Worm (Caenorhabditis elegans) whole organism, L1 larva: ENCODE data around the gene B0361.4.
A peak's percentile ranks its signal among the peaks of the same experiment; 100 is the strongest.

ENCODE experiments used
- C04F5.9 ChIP-seq: sonication (generic microtip); optimal IDR thresholded peaks from 2 replicates; lab custom pipeline; 2016; ENCODE audit warnings: missing genetic modification characterization, missing compliant biosample characterization
- C16A3.4 ChIP-seq: fragments of 150-350 bp; optimal IDR thresholded peaks from 2 replicates; lab custom pipeline; 2014; ENCODE audit warnings: missing biosample characterization, missing genetic modification characterization
- aha-1 ChIP-seq: fragments of 150-350 bp; optimal IDR thresholded peaks from 2 replicates; lab custom pipeline; 2014; ENCODE audit warnings: missing biosample characterization, missing genetic modification characterization
- alr-1 ChIP-seq: fragments of 200-800 bp; sonication (Bioruptor generic); optimal IDR thresholded peaks from 2 replicates; lab custom pipeline; 2018; ENCODE audit warnings: borderline replicate concordance, mild to moderate bottlenecking, missing genetic modification characterization, missing compliant biosample characterization
- aly-2 ChIP-seq: fragments of 150-350 bp; optimal IDR thresholded peaks from 2 replicates; lab custom pipeline; 2014; ENCODE audit warnings: missing biosample characterization, missing genetic modification characterization
- ama-1 ChIP-seq: fragments of 150-350 bp; optimal IDR thresholded peaks from 2 replicates; lab custom pipeline; 2014
- blmp-1 ChIP-seq: fragments of 150-350 bp; optimal IDR thresholded peaks from 2 replicates; lab custom pipeline; 2014; ENCODE audit warnings: missing biosample characterization, missing genetic modification characterization
- ceh-63 ChIP-seq: fragments of 200-800 bp; sonication (Bioruptor generic); optimal IDR thresholded peaks from 2 replicates; lab custom pipeline; 2018; ENCODE audit warnings: mild to moderate bottlenecking, missing genetic modification characterization, missing compliant biosample characterization
- ces-1 ChIP-seq: fragments of 150-350 bp; optimal IDR thresholded peaks from 2 replicates; lab custom pipeline; 2014; ENCODE audit warnings: missing biosample characterization, missing genetic modification reagents, missing genetic modification characterization
- dsc-1 ChIP-seq: sonication (generic microtip); optimal IDR thresholded peaks from 2 replicates; lab custom pipeline; 2016; ENCODE audit warnings: mild to moderate bottlenecking, missing genetic modification characterization, missing compliant biosample characterization
- efl-1 ChIP-seq, 4 experiments: fragments of 150-350 bp; optimal IDR thresholded peaks in 3 of 4; peaks in 1 of 4; 1 replicate in 1 of 4; 2 replicates in 3 of 4; lab custom pipeline; 2014; ENCODE audit warnings: missing biosample characterization in 2 of 4, missing genetic modification characterization in 2 of 4, missing genetic modification reagents in 2 of 4
- egl-27 ChIP-seq, 2 experiments: fragments of 150-350 bp in 1 of 2; sonication (generic microtip); optimal IDR thresholded peaks; 3 replicates each; lab custom pipeline; 2017 to 2018; ENCODE audit warnings: missing biosample characterization in 2 of 2, missing genetic modification characterization in 2 of 2, missing genetic modification reagents in 2 of 2
- elt-2 ChIP-seq: sonication (generic microtip); optimal IDR thresholded peaks from 2 replicates; lab custom pipeline; 2016; ENCODE audit warnings: missing genetic modification characterization, mild to moderate bottlenecking, inconsistent platforms, missing compliant biosample characterization, missing genetic modification reagents
- elt-3 ChIP-seq, 6 experiments: fragments of 150-350 bp in 1 of 6; sonication (generic microtip); optimal IDR thresholded peaks; 2 replicates each; lab custom pipeline; 2017 to 2018; ENCODE audit warnings: missing biosample characterization in 6 of 6, missing genetic modification characterization in 6 of 6, inconsistent platforms in 1 of 6
- ets-5 ChIP-seq: fragments of 200-800 bp; sonication (Bioruptor generic); IDR thresholded peaks from 2 replicates; pipeline ENCODE4 v1.3.6; 2022; ENCODE audit warnings: missing genetic modification characterization, missing compliant biosample characterization
- fkh-4 ChIP-seq: sonication (generic microtip); optimal IDR thresholded peaks from 2 replicates; lab custom pipeline; 2016; ENCODE audit warnings: missing compliant biosample characterization, missing genetic modification characterization, borderline replicate concordance
- fkh-8 ChIP-seq: sonication (generic microtip); optimal IDR thresholded peaks from 2 replicates; lab custom pipeline; 2016; ENCODE audit warnings: mild to moderate bottlenecking, missing genetic modification characterization, missing compliant biosample characterization
- grh-1 ChIP-seq: fragments of 200-800 bp; sonication (Bioruptor generic); IDR thresholded peaks from 2 replicates; pipeline ENCODE4 v1.3.6; 2022; ENCODE audit warnings: missing genetic modification reagents, missing genetic modification characterization, missing compliant biosample characterization
- hpl-2 ChIP-seq: fragments of 150-350 bp; optimal IDR thresholded peaks from 2 replicates; lab custom pipeline; 2014; ENCODE audit warnings: missing biosample characterization, missing genetic modification reagents, missing genetic modification characterization
- isw-1 ChIP-seq: fragments of 200-800 bp; sonication (Bioruptor generic); IDR thresholded peaks from 2 replicates; pipeline ENCODE4 v1.3.6; 2022; ENCODE audit warnings: missing genetic modification characterization, missing compliant biosample characterization
- lin-13 ChIP-seq: fragments of 150-350 bp; optimal IDR thresholded peaks from 2 replicates; lab custom pipeline; 2014; ENCODE audit warnings: missing biosample characterization, missing genetic modification reagents, missing genetic modification characterization
- lin-15B ChIP-seq: fragments of 150-350 bp; sonication (generic microtip); optimal IDR thresholded peaks from 3 replicates; lab custom pipeline; 2014; ENCODE audit warnings: missing biosample characterization, missing genetic modification characterization
- lin-35 ChIP-seq, 2 experiments: fragments of 150-350 bp; optimal IDR thresholded peaks; 2 replicates each; lab custom pipeline; 2014; ENCODE audit warnings: missing biosample characterization in 2 of 2, missing genetic modification characterization in 2 of 2, missing genetic modification reagents in 2 of 2
- lsy-2 ChIP-seq, 2 experiments: fragments of 150-350 bp; optimal IDR thresholded peaks; 2 replicates each; lab custom pipeline; 2014; ENCODE audit warnings: missing biosample characterization in 2 of 2, missing genetic modification characterization in 2 of 2
- mab-9 ChIP-seq: fragments of 200-800 bp; sonication (Bioruptor generic); IDR thresholded peaks from 2 replicates; pipeline ENCODE4 v1.3.6; 2022; ENCODE audit warnings: missing genetic modification reagents, missing genetic modification characterization, missing compliant biosample characterization
- mef-2 ChIP-seq: fragments of 150-350 bp; optimal IDR thresholded peaks from 2 replicates; lab custom pipeline; 2014; ENCODE audit warnings: missing biosample characterization, missing genetic modification characterization
- nhr-11 ChIP-seq: fragments of 150-350 bp; optimal IDR thresholded peaks from 2 replicates; lab custom pipeline; 2014; ENCODE audit warnings: missing biosample characterization, missing genetic modification characterization
- nhr-12 ChIP-seq: sonication (generic microtip); optimal IDR thresholded peaks from 2 replicates; lab custom pipeline; 2017; ENCODE audit warnings: missing biosample characterization, missing genetic modification characterization
- nhr-19 ChIP-seq: fragments of 200-800 bp; sonication (Bioruptor generic); conservative IDR thresholded peaks from 2 replicates; pipeline ENCODE4 v1.3.6; 2022; ENCODE audit warnings: missing genetic modification characterization, missing compliant biosample characterization
- nhr-237 ChIP-seq: fragments of 150-350 bp; optimal IDR thresholded peaks from 2 replicates; lab custom pipeline; 2014; ENCODE audit warnings: missing biosample characterization, missing genetic modification characterization
- nhr-47 ChIP-seq: sonication (generic microtip); optimal IDR thresholded peaks from 2 replicates; lab custom pipeline; 2016; ENCODE audit warnings: mild to moderate bottlenecking, missing genetic modification characterization, moderate library complexity, missing compliant biosample characterization
- nhr-71 ChIP-seq: sonication (generic microtip); optimal IDR thresholded peaks from 2 replicates; lab custom pipeline; 2016; ENCODE audit warnings: mild to moderate bottlenecking, missing genetic modification characterization, moderate library complexity, missing compliant biosample characterization
- nhr-77 ChIP-seq: fragments of 150-350 bp; optimal IDR thresholded peaks from 2 replicates; lab custom pipeline; 2014; ENCODE audit warnings: missing biosample characterization, missing genetic modification characterization
- nhr-84 ChIP-seq: sonication (generic microtip); optimal IDR thresholded peaks from 2 replicates; lab custom pipeline; 2017; ENCODE audit warnings: missing biosample characterization, missing genetic modification characterization
- nhr-85 ChIP-seq: sonication (generic microtip); peaks from one replicate; lab custom pipeline; 2016; ENCODE audit warnings: missing genetic modification characterization, inconsistent platforms, missing compliant biosample characterization
- nhr-90 ChIP-seq: sonication (generic microtip); optimal IDR thresholded peaks from 2 replicates; lab custom pipeline; 2016; ENCODE audit warnings: mild to moderate bottlenecking, missing genetic modification characterization, missing compliant biosample characterization; ENCODE audit not compliant: poor library complexity
- pag-3 ChIP-seq: sonication (generic microtip); optimal IDR thresholded peaks from 2 replicates; lab custom pipeline; 2017; ENCODE audit warnings: missing genetic modification characterization, mild to moderate bottlenecking, missing compliant biosample characterization, antibody characterized with exemption, borderline replicate concordance; ENCODE audit not compliant: insufficient read depth
- rnt-1 ChIP-seq: sonication (generic microtip); optimal IDR thresholded peaks from 2 replicates; lab custom pipeline; 2016; ENCODE audit warnings: mild to moderate bottlenecking, missing genetic modification characterization, moderate library complexity, missing compliant biosample characterization
- skn-1 ChIP-seq: fragments of 150-350 bp; optimal IDR thresholded peaks from 2 replicates; lab custom pipeline; 2014; ENCODE audit warnings: missing biosample characterization, missing genetic modification characterization
- snpc-4 ChIP-seq: fragments of 150-350 bp; optimal IDR thresholded peaks from 2 replicates; lab custom pipeline; 2014; ENCODE audit warnings: missing biosample characterization, missing genetic modification characterization
- snu-23 ChIP-seq: sonication (generic microtip); optimal IDR thresholded peaks from 2 replicates; lab custom pipeline; 2016; ENCODE audit warnings: missing genetic modification characterization, missing compliant biosample characterization
- sup-37 ChIP-seq: fragments of 200-800 bp; sonication (Bioruptor generic); optimal IDR thresholded peaks from 2 replicates; lab custom pipeline; 2018; ENCODE audit warnings: mild to moderate bottlenecking, missing genetic modification characterization, missing compliant biosample characterization
- tlp-1 ChIP-seq: fragments of 150-350 bp; optimal IDR thresholded peaks from 2 replicates; lab custom pipeline; 2014; ENCODE audit warnings: missing biosample characterization, missing genetic modification characterization
- unc-62 ChIP-seq: fragments of 150-350 bp; optimal IDR thresholded peaks from 2 replicates; lab custom pipeline; 2014; ENCODE audit warnings: missing biosample characterization, missing genetic modification reagents, missing genetic modification characterization
- unc-86 ChIP-seq: sonication (generic microtip); optimal IDR thresholded peaks from 2 replicates; lab custom pipeline; 2016; ENCODE audit warnings: missing genetic modification characterization, missing compliant biosample characterization
- zip-4 ChIP-seq: fragments of 200-800 bp; sonication (Bioruptor generic); optimal IDR thresholded peaks from 2 replicates; lab custom pipeline; 2018; ENCODE audit warnings: mild to moderate bottlenecking, missing genetic modification characterization, moderate library complexity, missing compliant biosample characterization
- ztf-11 ChIP-seq, 2 experiments: sonication (generic microtip); optimal IDR thresholded peaks; 2 replicates each; lab custom pipeline; 2016 to 2017; ENCODE audit warnings: missing genetic modification characterization in 2 of 2, missing biosample characterization in 1 of 2, missing compliant biosample characterization in 1 of 2
- ztf-4 ChIP-seq: fragments of 150-350 bp; optimal IDR thresholded peaks from 2 replicates; lab custom pipeline; 2014; ENCODE audit warnings: missing biosample characterization, missing genetic modification characterization

Gene B0361.4

DNA sequence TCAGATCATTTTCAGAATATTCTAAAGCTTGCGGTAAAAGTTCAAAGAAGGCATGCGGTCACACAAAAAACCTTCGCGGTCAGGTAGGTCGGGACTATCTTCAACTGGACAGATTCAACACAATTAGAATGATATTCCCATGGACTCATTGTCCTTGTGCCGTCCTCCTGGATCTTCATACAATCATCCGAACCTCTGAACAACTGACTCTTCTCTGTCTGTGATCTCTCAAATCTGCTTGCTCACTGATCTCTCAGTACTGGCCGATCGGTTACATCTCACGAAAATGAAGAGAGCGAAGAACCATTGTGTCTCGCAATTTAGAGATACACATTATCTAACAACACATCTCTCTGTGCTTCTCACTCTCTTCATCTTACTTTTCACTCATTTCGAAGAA lies 43.3 kb upstream of the B0361.4 start (continued):
- no peak for TF ChIP-seq nhr-77
- no peak for TF ChIP-seq dsc-1 (tag; lab: Kevin White, UChicago)
- no peak for TF ChIP-seq ceh-63 (GFP tag; lab: Kevin White, UChicago)
- no peak for TF ChIP-seq grh-1
- TF ChIP-seq hpl-2 (GFP tag; lab: Kevin White, UChicago), result no peak
- TF ChIP-seq mab-9 (GFP tag; lab: Robert Waterston, UW), result no peak
- peak; percentile 49 for TF ChIP-seq nhr-71 (tag; lab: Kevin White, UChicago)
- no peak for TF ChIP-seq nhr-11 (tag; lab: Kevin White, UChicago)
- no peak for TF ChIP-seq ztf-11 (tag; optimal IDR thresholded peaks at IDR 0.05; lab: Kevin White, UChicago)
- no peak for TF ChIP-seq mef-2 (tag; lab: Kevin White, UChicago)
- peak; percentile 63 for TF ChIP-seq rnt-1 (tag; lab: Kevin White, UChicago)
- TF ChIP-seq pag-3 (tag; lab: Kevin White, UChicago), result no peak
- no peak for TF ChIP-seq nhr-85
- no peak for TF ChIP-seq fkh-8 (tag; lab: Kevin White, UChicago)
- TF ChIP-seq egl-27 (tag; optimal IDR thresholded peaks at IDR 0.05; lab: Kevin White, UChicago), result no peak
- TF ChIP-seq aly-2 (tag; lab: Kevin White, UChicago), result no peak
- TF ChIP-seq C16A3.4 (tag; lab: Kevin White, UChicago), result no peak
- TF ChIP-seq aha-1 (tag; lab: Kevin White, UChicago), result no peak
- TF ChIP-seq snu-23 (GFP tag; lab: Kevin White, UChicago), result peak; percentile 9
- TF ChIP-seq unc-86 (tag; lab: Kevin White, UChicago), result no peak
- no peak for TF ChIP-seq efl-1 (optimal IDR thresholded peaks at IDR 0.05; lab: Kevin White, UChicago)
- peak in 1 of 2 experiments; percentile 44 for TF ChIP-seq efl-1 (GFP tag; optimal IDR thresholded peaks at IDR 0.05 in 1 of 2; lab: Kevin White, UChicago)
- no peak for TF ChIP-seq sup-37 (GFP tag; lab: Kevin White, UChicago)
- no peak for TF ChIP-seq nhr-237 (tag; lab: Kevin White, UChicago)
- TF ChIP-seq lin-35 (GFP tag; optimal IDR thresholded peaks at IDR 0.05; lab: Kevin White, UChicago), result peak in 1 of 2 experiments; percentile 13
- TF ChIP-seq ces-1, result no peak
- TF ChIP-seq lin-13 (GFP tag; lab: Kevin White, UChicago), result no peak

DNA sequence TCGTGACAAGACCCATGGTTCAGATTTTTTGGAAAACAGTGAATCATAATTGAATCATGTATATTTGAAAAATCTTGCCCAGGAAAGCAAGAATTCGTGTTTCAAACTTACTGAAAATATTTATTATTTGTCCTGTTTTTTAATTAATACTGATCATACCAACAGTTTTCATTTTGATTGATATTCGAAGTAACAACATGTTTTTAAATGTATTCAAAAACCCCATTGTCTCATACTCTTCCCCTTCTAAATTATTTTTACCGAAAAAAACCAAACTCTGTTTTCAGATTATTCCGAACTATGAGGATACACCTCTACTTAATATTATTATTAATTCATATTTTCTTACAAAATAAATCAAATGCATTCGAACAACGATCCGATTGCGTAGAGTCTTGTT lies 42.6 kb upstream of the B0361.4 start, which contains the start of gene R151.1:
Gene R151.1 (plus strand): TSS at position 301 of the 400 bp plus-strand sequence.
- TF ChIP-seq nhr-47 (tag; lab: Kevin White, UChicago) (no peak), ztf-4 (tag; lab: Kevin White, UChicago) (no peak), ama-1 (lab: Kevin White, UChicago) (no peak), tlp-1 (no peak), C04F5.9 (no peak), nhr-237 (tag; lab: Kevin White, UChicago) (no peak), isw-1 (GFP tag; lab: Robert Waterston, UW) (no peak), rnt-1 (tag; lab: Kevin White, UChicago) (no peak), unc-86 (tag; lab: Kevin White, UChicago) (no peak), fkh-8 (tag; lab: Kevin White, UChicago) (no peak), snpc-4 (no peak), elt-2 (tag; lab: Kevin White, UChicago) (no peak), mab-9 (GFP tag; lab: Robert Waterston, UW) (no peak), ets-5 (GFP tag; lab: Robert Waterston, UW) (no peak), elt-3 (tag; optimal IDR thresholded peaks at IDR 0.05; lab: Kevin White, UChicago) (no peak), nhr-71 (tag; lab: Kevin White, UChicago) (no peak), nhr-85 (no peak), ces-1 (no peak), nhr-12 (no peak)

DNA sequence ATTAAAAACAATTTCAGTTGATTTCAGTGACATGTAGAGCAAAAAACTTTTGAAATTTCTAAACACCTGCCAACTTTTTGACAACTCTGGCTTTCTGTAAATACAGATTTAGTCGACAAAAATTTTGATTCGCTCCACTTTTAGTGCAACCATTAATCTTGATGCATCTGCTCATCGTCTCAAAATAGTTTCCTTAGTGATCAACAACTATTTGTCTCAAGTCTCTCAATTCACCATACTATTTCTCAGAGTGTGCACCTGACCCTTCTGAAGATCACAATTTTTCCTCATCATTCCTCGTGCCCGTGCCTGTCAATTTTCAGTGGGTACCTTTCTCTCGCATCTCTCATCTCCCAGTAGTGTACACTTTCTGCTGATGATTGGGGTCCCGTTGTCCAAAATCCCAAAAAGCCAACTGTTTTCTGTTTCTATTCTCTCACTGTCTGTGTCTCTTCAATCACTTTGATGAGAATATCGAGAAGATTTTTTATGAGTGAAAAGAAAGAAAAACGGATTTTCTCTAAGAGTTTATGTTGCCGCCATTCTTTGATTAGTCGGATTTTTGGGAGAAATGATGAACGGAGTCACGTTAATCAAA lies 41.8 kb upstream of the B0361.4 start:
- no peak for TF ChIP-seq nhr-90 (tag; lab: Kevin White, UChicago)
- TF ChIP-seq zip-4, result no peak
- no peak for TF ChIP-seq lin-15B
- TF ChIP-seq C16A3.4 (tag; lab: Kevin White, UChicago), result peak; percentile 28
- peak; percentile 40 for TF ChIP-seq lin-13 (GFP tag; lab: Kevin White, UChicago)
- TF ChIP-seq unc-62 (GFP tag; lab: Kevin White, UChicago), result no peak
- peak; percentile 76 to 80 for TF ChIP-seq lsy-2 (tag; optimal IDR thresholded peaks at IDR 0.05; lab: Kevin White, UChicago)
- no peak for TF ChIP-seq skn-1 (tag; lab: Kevin White, UChicago)
- TF ChIP-seq nhr-19, result peak; percentile 79
- TF ChIP-seq elt-3 (tag; optimal IDR thresholded peaks at IDR 0.05; lab: Kevin White, UChicago), result no peak
- no peak for TF ChIP-seq unc-86 (tag; lab: Kevin White, UChicago)
- TF ChIP-seq alr-1 (tag; lab: Kevin White, UChicago), result no peak
- peak; percentile 74 for TF ChIP-seq blmp-1 (tag; lab: Kevin White, UChicago)
- no peak for TF ChIP-seq nhr-84 (tag; lab: Kevin White, UChicago)
- TF ChIP-seq tlp-1, result no peak
- no peak for TF ChIP-seq fkh-4 (tag; lab: Kevin White, UChicago)
